Worm (Caenorhabditis elegans) whole organism, L4 larva: ENCODE measurements around the gene cyp-34A2.
A peak's percentile ranks its signal among the peaks of the same experiment; 100 is the strongest.
"Not testable (repeated sequence)": the region's sequence is repeated elsewhere in the genome, so short reads cannot be mapped to it uniquely, and the experiment has no call there.

ENCODE experiments used
- D1046.2 ChIP-seq: fragments of 200-800 bp; sonication (Bioruptor generic); IDR thresholded peaks from 2 replicates; pipeline ENCODE4 v1.3.6; 2022; ENCODE audit warnings: missing genetic modification characterization, missing compliant biosample characterization
- F10B5.3 ChIP-seq: sonication (generic microtip); optimal IDR thresholded peaks from 2 replicates; lab custom pipeline; 2016; ENCODE audit warnings: mild to moderate bottlenecking, missing genetic modification characterization, missing compliant biosample characterization
- F26F4.8 ChIP-seq: fragments of 200-800 bp; sonication (Bioruptor generic); conservative IDR thresholded peaks from 2 replicates; pipeline ENCODE4 v1.3.6; 2022; ENCODE audit warnings: missing genetic modification characterization, missing compliant biosample characterization
- F37D6.2 ChIP-seq: sonication (generic microtip); optimal IDR thresholded peaks from 2 replicates; lab custom pipeline; 2016; ENCODE audit warnings: mild to moderate bottlenecking, missing genetic modification characterization, missing compliant biosample characterization
- F44E2.7 ChIP-seq: fragments of 200-800 bp; sonication (Bioruptor generic); IDR thresholded peaks from 2 replicates; pipeline ENCODE4 v2.1.2; 2022; ENCODE audit warnings: missing genetic modification characterization, missing compliant biosample characterization
- T20F7.1 ChIP-seq: fragments of 200-800 bp; sonication (Bioruptor generic); optimal IDR thresholded peaks from 2 replicates; lab custom pipeline; 2018; ENCODE audit warnings: mild to moderate bottlenecking, missing genetic modification characterization, missing compliant biosample characterization
- Y48G9A.11 ChIP-seq: fragments of 200-800 bp; sonication (Bioruptor generic); IDR thresholded peaks from 2 replicates; pipeline ENCODE4 v1.3.6; 2022; ENCODE audit warnings: missing genetic modification reagents, missing genetic modification characterization, missing compliant biosample characterization
- aha-1 ChIP-seq: fragments of 150-350 bp; peaks from one replicate; lab custom pipeline; 2014; ENCODE audit warnings: missing biosample characterization, missing genetic modification characterization
- attf-4 ChIP-seq: sonication (generic microtip); optimal IDR thresholded peaks from 3 replicates; lab custom pipeline; 2017; ENCODE audit warnings: missing biosample characterization, missing genetic modification characterization
- ceh-62 ChIP-seq: sonication (generic microtip); optimal IDR thresholded peaks from 2 replicates; lab custom pipeline; 2017; ENCODE audit warnings: missing biosample characterization, missing genetic modification characterization
- ctbp-1 ChIP-seq: fragments of 200-800 bp; sonication (Bioruptor generic); IDR thresholded peaks from 2 replicates; pipeline ENCODE4 v1.3.6; 2022; ENCODE audit warnings: missing genetic modification reagents, missing genetic modification characterization, missing compliant biosample characterization
- daf-16 ChIP-seq, 3 experiments: sonication (generic microtip); optimal IDR thresholded peaks; 2 replicates each; lab custom pipeline; 2016 to 2017; ENCODE audit warnings: missing genetic modification characterization in 3 of 3, missing genetic modification reagents in 3 of 3, mild to moderate bottlenecking in 2 of 3, missing compliant biosample characterization in 2 of 3, missing biosample characterization in 1 of 3, moderate library complexity in 1 of 3
- dmd-6 ChIP-seq: fragments of 200-800 bp; sonication (Bioruptor generic); IDR thresholded peaks from 2 replicates; pipeline ENCODE4 v1.3.6; 2022; ENCODE audit warnings: missing genetic modification reagents, missing genetic modification characterization, missing compliant biosample characterization
- dmd-8 ChIP-seq: fragments of 200-800 bp; sonication (Bioruptor generic); IDR thresholded peaks from 2 replicates; pipeline ENCODE4 v1.3.6; 2022; ENCODE audit warnings: missing genetic modification characterization, missing compliant biosample characterization
- dmd-9 ChIP-seq: fragments of 200-800 bp; sonication (Bioruptor generic); IDR thresholded peaks from 2 replicates; pipeline ENCODE4 v1.3.6; 2022; ENCODE audit warnings: missing genetic modification reagents, missing genetic modification characterization, missing compliant biosample characterization
- dve-1 ChIP-seq: sonication (generic microtip); optimal IDR thresholded peaks from 2 replicates; lab custom pipeline; 2017; ENCODE audit warnings: antibody characterized with exemption, mild to moderate bottlenecking, missing genetic modification characterization, missing compliant biosample characterization; ENCODE audit not compliant: insufficient read depth
- egl-43 ChIP-seq: fragments of 200-800 bp; sonication (Bioruptor generic); IDR thresholded peaks from 2 replicates; pipeline ENCODE4 v1.3.6; 2022; ENCODE audit warnings: missing genetic modification reagents, missing genetic modification characterization, missing compliant biosample characterization
- hlh-11 ChIP-seq: fragments of 200-800 bp; sonication (Bioruptor generic); optimal IDR thresholded peaks from 2 replicates; lab custom pipeline; 2018; ENCODE audit warnings: mild to moderate bottlenecking, missing genetic modification characterization, missing compliant biosample characterization
- lim-7 ChIP-seq: fragments of 200-800 bp; sonication (Bioruptor generic); IDR thresholded peaks from 2 replicates; pipeline ENCODE4 v1.3.6; 2022; ENCODE audit warnings: missing genetic modification characterization, missing compliant biosample characterization
- lin-13 ChIP-seq: fragments of 150-350 bp; optimal IDR thresholded peaks from 2 replicates; lab custom pipeline; 2014; ENCODE audit warnings: missing biosample characterization, missing genetic modification reagents, missing genetic modification characterization
- lin-38 ChIP-seq: fragments of 200-800 bp; sonication (Bioruptor generic); IDR thresholded peaks from 2 replicates; pipeline ENCODE4 v1.3.6; 2022; ENCODE audit warnings: missing genetic modification reagents, missing genetic modification characterization, missing compliant biosample characterization
- lir-3 ChIP-seq: sonication (generic microtip); optimal IDR thresholded peaks from 2 replicates; lab custom pipeline; 2016; ENCODE audit warnings: mild to moderate bottlenecking, missing genetic modification characterization, missing compliant biosample characterization
- mxl-2 ChIP-seq: fragments of 200-800 bp; sonication (Bioruptor generic); conservative IDR thresholded peaks from 2 replicates; pipeline ENCODE4 v1.3.6; 2022; ENCODE audit warnings: missing genetic modification reagents, missing genetic modification characterization, missing compliant biosample characterization
- nhr-25 ChIP-seq: sonication (generic microtip); optimal IDR thresholded peaks from 2 replicates; lab custom pipeline; 2017; ENCODE audit warnings: missing genetic modification characterization, mild to moderate bottlenecking, missing compliant biosample characterization, antibody characterized with exemption, moderate library complexity, borderline replicate concordance; ENCODE audit not compliant: insufficient read depth
- nhr-28 ChIP-seq: fragments of 150-350 bp; optimal IDR thresholded peaks from 2 replicates; lab custom pipeline; 2014; ENCODE audit warnings: missing biosample characterization, missing genetic modification characterization
- nhr-48 ChIP-seq: sonication (generic microtip); optimal IDR thresholded peaks from 2 replicates; lab custom pipeline; 2016; ENCODE audit warnings: mild to moderate bottlenecking, missing genetic modification characterization, missing compliant biosample characterization
- nhr-6 ChIP-seq: fragments of 150-350 bp; optimal IDR thresholded peaks from 2 replicates; lab custom pipeline; 2014; ENCODE audit warnings: missing biosample characterization, missing genetic modification characterization
- pqm-1 ChIP-seq: sonication (generic microtip); optimal IDR thresholded peaks from 2 replicates; lab custom pipeline; 2017; ENCODE audit warnings: missing biosample characterization, missing genetic modification characterization
- set-16 ChIP-seq: fragments of 200-800 bp; sonication (Bioruptor generic); IDR thresholded peaks from 2 replicates; pipeline ENCODE4 v1.3.6; 2022; ENCODE audit warnings: missing genetic modification reagents, missing genetic modification characterization, missing compliant biosample characterization
- snpc-1.2 ChIP-seq: fragments of 200-800 bp; sonication (Bioruptor generic); IDR thresholded peaks from 2 replicates; pipeline ENCODE4 v1.3.6; 2022; ENCODE audit warnings: missing genetic modification reagents, missing genetic modification characterization, missing compliant biosample characterization
- spr-1 ChIP-seq: sonication (generic microtip); optimal IDR thresholded peaks from 2 replicates; lab custom pipeline; 2016; ENCODE audit warnings: mild to moderate bottlenecking, missing genetic modification characterization, missing compliant biosample characterization
- vab-7 ChIP-seq: fragments of 200-800 bp; sonication (Bioruptor generic); IDR thresholded peaks from 2 replicates; pipeline ENCODE4 v1.3.6; 2022; ENCODE audit warnings: missing genetic modification reagents, missing genetic modification characterization, missing compliant biosample characterization
- zip-2 ChIP-seq: fragments of 150-350 bp; optimal IDR thresholded peaks from 2 replicates; lab custom pipeline; 2014; ENCODE audit warnings: missing biosample characterization, missing genetic modification characterization

Gene cyp-34A2

ce11 chrV:15327745-15328447, 37.0 kb upstream of the cyp-34A2 start, which contains the start of gene ZK1037.6:
Gene ZK1037.6 (minus strand): TSS chrV:15327795.
- TF ChIP-seq aha-1 (tag; lab: Kevin White, UChicago) (no peak), daf-16 (GFP tag; optimal IDR thresholded peaks at IDR 0.05; lab: Kevin White, UChicago) (no peak), daf-16 (tag; optimal IDR thresholded peaks at IDR 0.05; lab: Kevin White, UChicago) (peak; percentile 15), pqm-1 (tag; lab: Kevin White, UChicago) (peak; percentile 9), dmd-9 (GFP tag; lab: Robert Waterston, UW) (no peak), Y48G9A.11 (GFP tag; lab: Robert Waterston, UW) (no peak), nhr-28 (peak; percentile 0), T20F7.1 (GFP tag; lab: Kevin White, UChicago) (no peak), ceh-62 (no peak), nhr-25 (tag; lab: Kevin White, UChicago) (no peak), F44E2.7 (no peak), ctbp-1 (no peak)

- TF ChIP-seq vab-7 (no peak), dmd-6 (peak; percentile 59), pqm-1 (tag; lab: Kevin White, UChicago) (peak; percentile 74), lin-13 (no peak), nhr-48 (tag; lab: Kevin White, UChicago) (no peak), dve-1 (tag; lab: Kevin White, UChicago) (peak; percentile 23), nhr-28 (peak; percentile 73), zip-2 (tag; lab: Kevin White, UChicago) (no peak), lim-7 (GFP tag; lab: Robert Waterston, UW) (no peak), nhr-25 (tag; lab: Kevin White, UChicago) (no peak), dmd-8 (GFP tag; lab: Robert Waterston, UW) (no peak), F10B5.3 (no peak), D1046.2 (GFP tag; lab: Robert Waterston, UW) (no peak), attf-4 (tag; lab: Kevin White, UChicago) (no peak), lir-3 (tag; lab: Kevin White, UChicago) (no peak), hlh-11 (tag; lab: Kevin White, UChicago) (peak; percentile 27), nhr-6 (tag; lab: Kevin White, UChicago) (peak; percentile 19), lin-38 (GFP tag; lab: Robert Waterston, UW) (no peak), mxl-2 (GFP tag; lab: Robert Waterston, UW) (no peak), F37D6.2 (no peak), spr-1 (no peak), F26F4.8 (GFP tag; lab: Robert Waterston, UW) (no peak), daf-16 (GFP tag; optimal IDR thresholded peaks at IDR 0.05; lab: Kevin White, UChicago) (no peak), daf-16 (tag; optimal IDR thresholded peaks at IDR 0.05; lab: Kevin White, UChicago) (peak; percentile 44)
These were observed 32.5 kb upstream of the cyp-34A2 start for ce11 chrV:15323417-15323816.

- peak; percentile 15 for TF ChIP-seq pqm-1 (tag; lab: Kevin White, UChicago)
- TF ChIP-seq daf-16 (GFP tag; optimal IDR thresholded peaks at IDR 0.05; lab: Kevin White, UChicago), result not testable (repeated sequence)
- TF ChIP-seq daf-16 (tag; optimal IDR thresholded peaks at IDR 0.05; lab: Kevin White, UChicago), result peak; percentile 24
- TF ChIP-seq dmd-6, result peak; percentile 65
- TF ChIP-seq nhr-28, result peak; percentile 71
These were observed 31.8 kb upstream of the cyp-34A2 start, which contains the start of gene nhr-247 for ce11 chrV:15322653-15323052. Gene nhr-247 (plus strand): TSS chrV:15322982.

ce11 chrV:15321912-15322311, 31.0 kb upstream of the cyp-34A2 start:
- TF ChIP-seq snpc-1.2 (GFP tag; lab: Robert Waterston, UW) (0 out of 2 replicates have a peak, but pooled peaks have one; percentile 12), egl-43 (GFP tag; lab: Robert Waterston, UW) (0 out of 2 replicates have a peak, but pooled peaks have one; percentile 21), set-16 (GFP tag; lab: Robert Waterston, UW) (peak; percentile 82)
